Worm (Caenorhabditis elegans) whole organism, L1 larva: Measurements from ENCODE around the gene ceh-57.

Experiments
- nhr-12 ChIP-seq: sonication (generic microtip); optimal IDR thresholded peaks from 2 replicates; lab custom pipeline; 2017; ENCODE audit warnings: missing biosample characterization, missing genetic modification characterization
- sox-4 ChIP-seq: sonication (generic microtip); optimal IDR thresholded peaks from 2 replicates; lab custom pipeline; 2016; ENCODE audit warnings: missing genetic modification characterization, missing compliant biosample characterization

DNA sequence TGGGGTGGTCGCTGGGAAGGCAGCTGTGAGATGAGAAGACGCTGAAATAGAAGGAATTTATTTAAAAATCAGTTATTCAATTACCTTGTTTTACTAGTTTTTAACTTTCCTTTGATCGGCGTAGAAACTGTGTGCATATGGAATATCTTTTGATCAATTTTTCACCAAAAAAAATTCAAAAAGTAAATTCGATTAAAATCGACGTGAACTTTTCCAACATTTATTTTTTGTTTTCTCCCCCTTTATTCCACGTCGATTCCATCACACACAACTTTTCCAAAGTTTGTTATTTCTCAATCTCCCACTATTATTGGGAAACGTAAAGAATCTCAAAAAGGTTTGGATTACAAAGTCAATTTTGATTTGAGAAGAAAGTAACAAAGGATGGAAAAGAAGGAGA, 6.6 kb downstream of the ceh-57 start, which contains the start of gene C07E3.4:
- TF ChIP-seq nhr-12 (tag; lab: Kevin White, UChicago) (no peak), sox-4 (tag; lab: Kevin White, UChicago) (no peak)
